Worm (Caenorhabditis elegans): ENCODE results near the gene tag-196.

ce11 chrV:8636907-8637306, 42.2 kb downstream of the tag-196 start, which contains the start of gene grl-12:
- TF ChIP-seq cog-1 (tag; optimal IDR thresholded peaks at IDR 0.05) (no peak), ztf-29 (GFP tag; IDR thresholded peaks at IDR 0.05) (no peak)

All from whole organism, midembryonic.